Fruit fly (Drosophila melanogaster) ovary, adult (tissue): ENCODE results near the gene CG13127.

Experiments
- CG17801 ChIP-seq: fragments of 200-800 bp; optimal IDR thresholded peaks from 2 replicates; lab custom pipeline; 2019; ENCODE audit warnings: missing biosample characterization, mild to moderate bottlenecking, missing genetic modification characterization, moderate library complexity; ENCODE audit not compliant: partially characterized antibody

CG13127 gene

dm6 chr2L:10009293-10009695, 17.2 kb upstream of the CG13127 start, which contains the start of gene Trp1:
TSS of gene Trp1 (plus strand) at chr2L:10009381.
- TF ChIP-seq CG17801 (GFP tag; lab: Kevin White, UChicago), result peak; percentile 47

dm6 chr2L:10009800-10010658, 16.4 kb upstream of the CG13127 start:
- TF ChIP-seq CG17801 (GFP tag; lab: Kevin White, UChicago), result peak; percentile 98

- no peak for TF ChIP-seq CG17801 (GFP tag; lab: Kevin White, UChicago)
These were observed 9.1 kb upstream of the CG13127 start, which contains the start of gene CG13131 for dm6 chr2L:10017363-10017762. TSS of gene CG13131 (minus strand) at chr2L:10017463.

dm6 chr2L:10032415-10032814, 5.9 kb downstream of the CG13127 start, which contains the start of gene obst-B:
TSS of gene obst-B (plus strand) at chr2L:10032690.
- TF ChIP-seq CG17801 (GFP tag; lab: Kevin White, UChicago), result no peak

- TF ChIP-seq CG17801 (GFP tag; lab: Kevin White, UChicago), result no peak
These were observed 6.9 kb downstream of the CG13127 start for dm6 chr2L:10033410-10033809.

- no peak for TF ChIP-seq CG17801 (GFP tag; lab: Kevin White, UChicago)
These were observed 9.4 kb downstream of the CG13127 start for dm6 chr2L:10035786-10036364.

- TF ChIP-seq CG17801 (GFP tag; lab: Kevin White, UChicago), result no peak
These were observed 22.8 kb downstream of the CG13127 start, which contains the start of gene CG33301 for dm6 chr2L:10049280-10049679. TSS of gene CG33301 (plus strand) at chr2L:10049580.

dm6 chr2L:10053583-10054263, 27.2 kb downstream of the CG13127 start, which contains the start of gene Cpr31A:
TSS of gene Cpr31A (plus strand) at chr2L:10054213.
- TF ChIP-seq CG17801 (GFP tag; lab: Kevin White, UChicago), result no peak

dm6 chr2L:10056705-10057104, 30.2 kb downstream of the CG13127 start, which contains the start of gene Pen:
TSS of gene Pen (plus strand) at chr2L:10056900.
- TF ChIP-seq CG17801 (GFP tag; lab: Kevin White, UChicago), result no peak

- peak; percentile 83 for TF ChIP-seq CG17801 (GFP tag; lab: Kevin White, UChicago)
These were observed 30.8 kb downstream of the CG13127 start for dm6 chr2L:10057236-10057635.

- TF ChIP-seq CG17801 (GFP tag; lab: Kevin White, UChicago), result no peak
These were observed 34.0 kb downstream of the CG13127 start, which contains the start of gene Spn31A for dm6 chr2L:10060516-10060915. TSS of gene Spn31A (plus strand) at chr2L:10060816.

dm6 chr2L:10061276-10061675, 34.8 kb downstream of the CG13127 start:
- no peak for TF ChIP-seq CG17801 (GFP tag; lab: Kevin White, UChicago)

dm6 chr2L:10064754-10065153, 38.3 kb downstream of the CG13127 start:
- TF ChIP-seq CG17801 (GFP tag; lab: Kevin White, UChicago), result no peak
